Fruit fly (Drosophila melanogaster) Kc167 (cell line): ENCODE data around the gene CG6000.

Source experiments
- Sin3A ChIP-seq: fragments of >200 bp; optimal IDR thresholded peaks from 2 replicates; lab custom pipeline; 2018; ENCODE audit warnings: missing external identifiers
- psq ChIP-seq: fragments of >200 bp; optimal IDR thresholded peaks from 2 replicates; lab custom pipeline; 2017; ENCODE audit warnings: missing external identifiers
- ttk ChIP-seq: sonication (Bioruptor generic); optimal IDR thresholded peaks from 2 replicates; lab custom pipeline; 2017; ENCODE audit warnings: missing external identifiers

DNA sequence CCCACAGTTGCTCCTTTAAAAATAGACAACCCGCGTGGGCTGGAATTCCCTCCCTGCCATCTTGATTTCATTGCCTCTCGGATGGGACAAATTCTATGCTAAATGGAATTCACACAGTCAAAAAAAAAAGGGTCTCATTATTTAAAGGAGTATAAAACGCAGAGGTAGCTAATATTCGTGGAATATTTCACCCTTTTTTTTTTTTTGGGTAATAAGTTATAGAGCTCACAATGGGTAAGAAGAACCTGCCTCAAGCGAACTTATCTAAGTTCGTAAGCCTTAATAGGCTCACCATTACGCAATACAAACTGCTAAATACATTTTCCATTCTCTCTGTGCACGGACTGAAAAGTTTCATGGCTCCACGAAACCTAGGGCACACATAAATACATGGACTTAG is 19.5 kb downstream of the CG6000 start:
- TF ChIP-seq Sin3A (lab: Kevin White, UChicago) (no peak), psq (no peak), ttk (lab: Kevin White, UChicago) (no peak)
